Fruit fly (Drosophila melanogaster) whole organism, embryonic: ENCODE data around the gene nAChRalpha5.

Experiments used
- CG11696 ChIP-seq: fragments of 200-800 bp; sonication (Bioruptor generic); IDR thresholded peaks from 2 replicates; pipeline ENCODE4 v1.3.6; 2022; ENCODE audit warnings: missing biosample characterization, missing genetic modification characterization
- CG1233 ChIP-seq: fragments of 200-800 bp; sonication (Bioruptor generic); optimal IDR thresholded peaks from 4 replicates; lab custom pipeline; 2018; ENCODE audit warnings: missing biosample characterization, mild to moderate bottlenecking, missing genetic modification characterization
- CG13123 ChIP-seq: fragments of 200-800 bp; sonication (Bioruptor generic); optimal IDR thresholded peaks from 2 replicates; lab custom pipeline; 2016; ENCODE audit warnings: missing biosample characterization, missing genetic modification characterization
- CG15514 ChIP-seq: fragments of 200-800 bp; sonication (Bioruptor generic); optimal IDR thresholded peaks from 3 replicates; lab custom pipeline; 2017; ENCODE audit warnings: missing biosample characterization, missing genetic modification characterization, mild to moderate bottlenecking, moderate library complexity, missing genetic modification reagents
- CG16815 ChIP-seq: fragments of 200-800 bp; sonication (Bioruptor generic); optimal IDR thresholded peaks from 3 replicates; lab custom pipeline; 2017; ENCODE audit warnings: missing biosample characterization, mild to moderate bottlenecking, missing genetic modification characterization
- CG17829 ChIP-seq: fragments of 200-800 bp; optimal IDR thresholded peaks from 2 replicates; lab custom pipeline; 2019; ENCODE audit warnings: missing biosample characterization, mild to moderate bottlenecking, missing genetic modification characterization, moderate library complexity
- CG17912 ChIP-seq: fragments of 200-800 bp; sonication (Bioruptor generic); optimal IDR thresholded peaks from 2 replicates; lab custom pipeline; 2018; ENCODE audit warnings: missing biosample characterization, mild to moderate bottlenecking, missing genetic modification characterization
- CG18011 ChIP-seq: fragments of 200-800 bp; sonication (Bioruptor generic); optimal IDR thresholded peaks from 2 replicates; lab custom pipeline; 2017; ENCODE audit warnings: missing biosample characterization, missing genetic modification characterization, mild to moderate bottlenecking, moderate library complexity, missing genotype
- CG2712 ChIP-seq: fragments of 200-800 bp; optimal IDR thresholded peaks from 3 replicates; lab custom pipeline; 2019; ENCODE audit warnings: missing biosample characterization, mild to moderate bottlenecking, missing genetic modification characterization, moderate library complexity
- CG32772 ChIP-seq: fragments of 200-800 bp; sonication (Bioruptor generic); IDR thresholded peaks from 2 replicates; pipeline ENCODE4 v1.3.6; 2022; ENCODE audit warnings: missing biosample characterization, missing genetic modification characterization
- CG34224 ChIP-seq: fragments of 200-800 bp; sonication (Bioruptor generic); IDR thresholded peaks from 3 replicates; pipeline ENCODE4 v1.3.6; 2022; ENCODE audit warnings: missing biosample characterization, missing genetic modification characterization; ENCODE audit not compliant: partially characterized antibody
- CG3726 ChIP-seq: fragments of 200-800 bp; sonication (Bioruptor generic); IDR thresholded peaks from 3 replicates; pipeline ENCODE4, ENCODE4 v1.3.6; 2022; ENCODE audit warnings: missing biosample characterization, missing genetic modification characterization
- CG3847 ChIP-seq: fragments of 200-800 bp; sonication (Bioruptor generic); IDR thresholded peaks from 2 replicates; pipeline ENCODE4 v1.3.6; 2022; ENCODE audit warnings: missing biosample characterization, missing genetic modification characterization
- CG6175 ChIP-seq: fragments of 200-800 bp; sonication (Bioruptor generic); IDR thresholded peaks from 3 replicates; pipeline ENCODE4 v1.3.6; 2022; ENCODE audit warnings: missing biosample characterization, missing genetic modification characterization
- CG7786 ChIP-seq: fragments of 200-800 bp; sonication (Bioruptor generic); optimal IDR thresholded peaks from 2 replicates; lab custom pipeline; 2016; ENCODE audit warnings: missing biosample characterization, missing genetic modification characterization
- CG9817 ChIP-seq: fragments of 200-800 bp; sonication (Bioruptor generic); optimal IDR thresholded peaks from 2 replicates; lab custom pipeline; 2018; ENCODE audit warnings: missing biosample characterization, mild to moderate bottlenecking, missing genetic modification characterization, moderate library complexity
- CrebB ChIP-seq: fragments of 200-800 bp; sonication (Bioruptor generic); optimal IDR thresholded peaks from 3 replicates; lab custom pipeline; 2018; ENCODE audit warnings: missing biosample characterization, mild to moderate bottlenecking, missing genetic modification characterization
- D19B ChIP-seq: fragments of 200-800 bp; sonication (Bioruptor generic); optimal IDR thresholded peaks from 2 replicates; lab custom pipeline; 2017; ENCODE audit warnings: missing biosample characterization, mild to moderate bottlenecking, missing genetic modification characterization
- Fer1 ChIP-seq: fragments of 200-800 bp; sonication (Bioruptor generic); optimal IDR thresholded peaks from 2 replicates; lab custom pipeline; 2017; ENCODE audit warnings: missing biosample characterization, mild to moderate bottlenecking, missing genetic modification characterization
- HLH4C ChIP-seq: fragments of 200-800 bp; sonication (Bioruptor generic); IDR thresholded peaks from 3 replicates; pipeline ENCODE4 v1.3.6; 2022; ENCODE audit warnings: missing biosample characterization, missing genetic modification characterization; ENCODE audit not compliant: partially characterized antibody
- Hr3 ChIP-seq: fragments of 200-800 bp; sonication (Bioruptor generic); optimal IDR thresholded peaks from 3 replicates; lab custom pipeline; 2016; ENCODE audit warnings: missing biosample characterization, missing genetic modification characterization
- Hr78 ChIP-seq, 2 experiments: fragments of 200-800 bp in 1 of 2; fragments of >200 bp in 1 of 2; sonication (Bioruptor generic) in 1 of 2; optimal IDR thresholded peaks; 2 replicates each; lab custom pipeline; 2017 to 2019; ENCODE audit warnings: missing biosample characterization in 2 of 2, missing genetic modification characterization in 2 of 2, mild to moderate bottlenecking in 1 of 2, moderate library complexity in 1 of 2
- Mrtf ChIP-seq: fragments of 200-800 bp; sonication (Bioruptor generic); IDR thresholded peaks from 3 replicates; pipeline ENCODE4 v1.3.6; 2022; ENCODE audit warnings: missing biosample characterization, missing genetic modification characterization
- NfI ChIP-seq: fragments of 200-800 bp; sonication (Bioruptor generic); optimal IDR thresholded peaks from 3 replicates; lab custom pipeline; 2018; ENCODE audit warnings: missing biosample characterization, mild to moderate bottlenecking, missing genetic modification characterization, moderate library complexity
- Oli ChIP-seq: fragments of 200-800 bp; sonication (Bioruptor generic); optimal IDR thresholded peaks from 2 replicates; lab custom pipeline; 2018; ENCODE audit warnings: missing biosample characterization, mild to moderate bottlenecking, missing genetic modification characterization, moderate library complexity
- Optix ChIP-seq: fragments of 200-800 bp; sonication (Bioruptor generic); IDR thresholded peaks from 3 replicates; pipeline ENCODE4 v1.3.6; 2022; ENCODE audit warnings: missing biosample characterization, missing genetic modification characterization
- Ravus ChIP-seq: fragments of 200-800 bp; sonication (Bioruptor generic); IDR thresholded peaks from 2 replicates; pipeline ENCODE4 v1.3.6; 2022; ENCODE audit warnings: missing biosample characterization, missing genetic modification characterization
- Ssrp ChIP-seq: fragments of 200-800 bp; sonication (Bioruptor generic); optimal IDR thresholded peaks from 2 replicates; lab custom pipeline; 2018; ENCODE audit warnings: missing biosample characterization, mild to moderate bottlenecking, missing genetic modification characterization, moderate library complexity
- abd-A ChIP-seq: fragments of 200-800 bp; sonication (Bioruptor generic); optimal IDR thresholded peaks from 3 replicates; lab custom pipeline; 2019; ENCODE audit warnings: missing biosample characterization, mild to moderate bottlenecking, missing genetic modification characterization, moderate library complexity
- ara ChIP-seq: fragments of 200-800 bp; sonication (Bioruptor generic); IDR thresholded peaks from 2 replicates; pipeline ENCODE4 v1.3.6; 2022; ENCODE audit warnings: missing biosample characterization, missing genetic modification characterization
- ase ChIP-seq: fragments of 200-800 bp; sonication (Bioruptor generic); IDR thresholded peaks from 3 replicates; pipeline ENCODE4 v1.3.6; 2022; ENCODE audit warnings: missing biosample characterization, missing genetic modification characterization
- bowl ChIP-seq: fragments of 200-800 bp; sonication (Bioruptor generic); IDR thresholded peaks from 2 replicates; pipeline ENCODE4 v1.3.6; 2022; ENCODE audit warnings: missing biosample characterization, missing genetic modification characterization
- chm ChIP-seq: fragments of 200-800 bp; sonication (Bioruptor generic); IDR thresholded peaks from 2 replicates; pipeline ENCODE4 v1.3.6; 2022; ENCODE audit warnings: missing biosample characterization, missing genetic modification characterization
- corto ChIP-seq: fragments of 200-800 bp; sonication (Bioruptor generic); optimal IDR thresholded peaks from 2 replicates; lab custom pipeline; 2016; ENCODE audit warnings: missing biosample characterization, mild to moderate bottlenecking, missing genetic modification characterization, moderate library complexity
- gem ChIP-seq: fragments of 200-800 bp; sonication (Bioruptor generic); optimal IDR thresholded peaks from 2 replicates; lab custom pipeline; 2019; ENCODE audit warnings: missing biosample characterization, mild to moderate bottlenecking, missing genetic modification characterization, moderate library complexity
- hb ChIP-seq: fragments of 200-800 bp; sonication (Bioruptor generic); IDR thresholded peaks from 3 replicates; pipeline ENCODE4 v1.3.6; 2022; ENCODE audit warnings: missing biosample characterization, missing genetic modification characterization; ENCODE audit not compliant: partially characterized antibody
- her ChIP-seq: fragments of 200-800 bp; sonication (Bioruptor generic); optimal IDR thresholded peaks from 2 replicates; lab custom pipeline; 2016; ENCODE audit warnings: missing biosample characterization, missing genetic modification characterization
- hkb ChIP-seq, 2 experiments: fragments of 200-800 bp in 1 of 2; fragments of >200 bp in 1 of 2; sonication (Bioruptor generic) in 1 of 2; IDR thresholded peaks in 1 of 2; optimal IDR thresholded peaks in 1 of 2; 2 replicates each; pipeline versions ENCODE4 v1.3.6 to Lab custom; 2017 to 2022; ENCODE audit warnings: missing biosample characterization in 1 of 2, missing genetic modification characterization in 1 of 2
- inv ChIP-seq: fragments of 200-800 bp; sonication (Bioruptor generic); IDR thresholded peaks from 2 replicates; pipeline ENCODE4 v1.3.6; 2022; ENCODE audit warnings: missing biosample characterization, missing genetic modification characterization; ENCODE audit not compliant: partially characterized antibody
- klu ChIP-seq: fragments of 200-800 bp; sonication (Bioruptor generic); IDR thresholded peaks from 2 replicates; pipeline ENCODE4 v1.3.6; 2022; ENCODE audit warnings: missing biosample characterization, missing genetic modification characterization
- nau ChIP-seq: fragments of 200-800 bp; sonication (Bioruptor generic); optimal IDR thresholded peaks from 3 replicates; lab custom pipeline; 2017; ENCODE audit warnings: missing biosample characterization, mild to moderate bottlenecking, missing genetic modification characterization, missing genetic modification reagents
- nerfin-2 ChIP-seq: fragments of 200-800 bp; sonication (Bioruptor generic); IDR thresholded peaks from 2 replicates; pipeline ENCODE4 v1.3.6; 2022; ENCODE audit warnings: missing biosample characterization, missing genetic modification characterization; ENCODE audit not compliant: partially characterized antibody
- nmo ChIP-seq: fragments of 200-800 bp; sonication (Bioruptor generic); optimal IDR thresholded peaks from 2 replicates; lab custom pipeline; 2018; ENCODE audit warnings: missing biosample characterization, mild to moderate bottlenecking, missing genetic modification characterization, moderate library complexity
- p53 ChIP-seq: fragments of 200-800 bp; sonication (Bioruptor generic); optimal IDR thresholded peaks from 2 replicates; lab custom pipeline; 2016; ENCODE audit warnings: missing biosample characterization, missing genetic modification characterization
- seq ChIP-seq: fragments of 200-800 bp; sonication (Bioruptor generic); IDR thresholded peaks from 2 replicates; pipeline ENCODE4 v1.3.6; 2022; ENCODE audit warnings: missing biosample characterization, missing genetic modification characterization
- sisA ChIP-seq: fragments of 200-800 bp; sonication (Bioruptor generic); IDR thresholded peaks from 2 replicates; pipeline ENCODE4 v1.3.6; 2022; ENCODE audit warnings: missing biosample characterization, missing genetic modification characterization
- slp2 ChIP-seq: fragments of 200-800 bp; sonication (Bioruptor generic); optimal IDR thresholded peaks from 2 replicates; lab custom pipeline; 2016; ENCODE audit warnings: missing biosample characterization, missing genetic modification characterization
- trem ChIP-seq: fragments of 200-800 bp; optimal IDR thresholded peaks from 3 replicates; lab custom pipeline; 2019; ENCODE audit warnings: missing biosample characterization, mild to moderate bottlenecking, missing genetic modification characterization, moderate library complexity

Gene nAChRalpha5

DNA sequence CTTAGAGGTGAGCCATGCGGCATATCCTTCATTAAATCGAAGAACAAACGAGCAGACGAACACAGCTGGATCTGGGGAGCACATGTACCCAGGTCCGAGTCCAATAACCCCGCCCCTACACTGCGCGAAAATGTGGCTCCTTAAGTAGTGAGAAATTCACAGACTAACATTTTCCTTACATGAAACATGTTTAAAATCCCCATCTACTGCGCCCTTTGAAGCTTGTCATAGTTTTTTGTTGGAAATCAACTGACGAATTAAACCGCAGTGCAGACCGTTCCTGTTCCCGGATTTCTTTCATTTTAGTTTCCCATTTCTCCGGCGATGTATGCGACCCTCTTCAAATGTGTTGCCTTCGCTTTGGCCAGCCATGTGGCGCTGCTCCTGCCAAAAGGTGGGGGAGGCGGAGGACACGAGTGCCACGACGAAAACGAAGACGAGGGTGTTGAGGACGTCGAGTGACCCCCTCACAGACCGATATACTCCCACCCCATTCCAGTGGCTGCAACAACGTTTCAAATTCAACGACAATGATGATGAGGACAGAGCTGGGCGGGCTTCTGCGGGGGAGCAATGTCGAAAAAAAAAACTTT lies 82.9 kb downstream of the nAChRalpha5 start (continued):
- TF ChIP-seq gem (tag; lab: Kevin White, UChicago) (peak; percentile 62), Ravus (GFP tag; lab: Robert Waterston, UW) (no peak), hb (GFP tag; lab: Robert Waterston, UW) (no peak), ara (GFP tag; lab: Robert Waterston, UW) (peak; percentile 45; the same call in 1 of the 2 replicates), CG7786 (peak; percentile 33), bowl (GFP tag; lab: Robert Waterston, UW) (peak; percentile 16; the same call in 1 of the 2 replicates), hkb (optimal IDR thresholded peaks at IDR 0.05; lab: Kevin White, UChicago) (no peak), hkb (GFP tag; IDR thresholded peaks at IDR 0.05; lab: Robert Waterston, UW) (peak; percentile 75), CG2712 (peak; percentile 70), corto (GFP tag; lab: Kevin White, UChicago) (no peak), CG16815 (GFP tag; lab: Kevin White, UChicago) (peak; percentile 3), Fer1 (GFP tag; lab: Kevin White, UChicago) (peak; percentile 84), CG11696 (GFP tag; lab: Robert Waterston, UW) (no peak), CG17829 (tag; lab: Kevin White, UChicago) (peak; percentile 52), CG15514 (GFP tag; lab: Kevin White, UChicago) (peak; percentile 55), her (GFP tag; lab: Kevin White, UChicago) (peak; percentile 6), nerfin-2 (no peak), Hr3 (GFP tag; lab: Kevin White, UChicago) (peak; percentile 31), seq (GFP tag; lab: Robert Waterston, UW) (peak; percentile 61), CG17912 (GFP tag; lab: Kevin White, UChicago) (no peak), p53 (GFP tag; lab: Kevin White, UChicago) (no peak), CG34224 (GFP tag; lab: Robert Waterston, UW) (no peak), Optix (GFP tag; lab: Robert Waterston, UW) (peak; percentile 74), CG6175 (GFP tag; lab: Robert Waterston, UW) (0 out of 3 replicates have a peak, but pooled peaks have one; percentile 26), ase (GFP tag; lab: Robert Waterston, UW) (peak; percentile 61; the same call in 1 of the 3 replicates), slp2 (GFP tag; lab: Kevin White, UChicago) (peak; percentile 26), sisA (GFP tag; lab: Robert Waterston, UW) (peak; percentile 79), nmo (peak; percentile 49), CG3847 (GFP tag; lab: Robert Waterston, UW) (peak; percentile 49), CG3726 (GFP tag; lab: Robert Waterston, UW) (peak; percentile 68; the same call in 1 of the 3 replicates), nau (GFP tag; lab: Kevin White, UChicago) (peak; percentile 30), chm (GFP tag; lab: Robert Waterston, UW) (peak; percentile 70; the same call in 1 of the 2 replicates), Ssrp (tag; lab: Kevin White, UChicago) (peak; percentile 30), D19B (GFP tag; lab: Kevin White, UChicago) (peak; percentile 19), CG13123 (GFP tag; lab: Kevin White, UChicago) (no peak), CG32772 (peak; percentile 56; the same call in 1 of the 2 replicates), abd-A (tag; lab: Kevin White, UChicago) (peak; percentile 84), CG9817 (tag; lab: Kevin White, UChicago) (peak; percentile 54), Hr78 (GFP tag; optimal IDR thresholded peaks at IDR 0.05; lab: Kevin White, UChicago) (no peak), CG1233 (GFP tag; lab: Kevin White, UChicago) (peak; percentile 53), CG18011 (GFP tag; lab: Kevin White, UChicago) (no peak), HLH4C (GFP tag; lab: Robert Waterston, UW) (no peak), Oli (tag; lab: Kevin White, UChicago) (peak; percentile 42), inv (GFP tag; lab: Robert Waterston, UW) (no peak), Mrtf (GFP tag; lab: Robert Waterston, UW) (peak; percentile 70), trem (tag; lab: Kevin White, UChicago) (peak; percentile 32), NfI (GFP tag; lab: Kevin White, UChicago) (peak; percentile 50), klu (GFP tag; lab: Robert Waterston, UW) (no peak), CrebB (tag; lab: Kevin White, UChicago) (no peak)
